Worm (Caenorhabditis elegans) whole organism, L3 larva: ENCODE results near the gene srg-25.

Experiments used
- ama-1 ChIP-seq: fragments of 150-350 bp; optimal IDR thresholded peaks from 2 replicates; lab custom pipeline; 2018
- egl-5 ChIP-seq: fragments of 150-350 bp; optimal IDR thresholded peaks from 2 replicates; lab custom pipeline; 2017; ENCODE audit warnings: missing biosample characterization, missing genetic modification reagents, missing genetic modification characterization, inconsistent platforms
- fkh-2 ChIP-seq: fragments of 150-350 bp; optimal IDR thresholded peaks from 2 replicates; lab custom pipeline; 2014; ENCODE audit warnings: missing biosample characterization, missing genetic modification reagents, missing genetic modification characterization
- fos-1 ChIP-seq: fragments of 150-350 bp; optimal IDR thresholded peaks from 2 replicates; lab custom pipeline; 2014; ENCODE audit warnings: missing biosample characterization, missing genetic modification characterization
- jun-1 ChIP-seq: fragments of 150-350 bp; optimal IDR thresholded peaks from 2 replicates; lab custom pipeline; 2014; ENCODE audit warnings: missing biosample characterization, missing genetic modification reagents, missing genetic modification characterization
- lin-15B ChIP-seq: fragments of 150-350 bp; optimal IDR thresholded peaks from 2 replicates; lab custom pipeline; 2014; ENCODE audit warnings: missing biosample characterization, missing genetic modification characterization
- mdl-1 ChIP-seq: fragments of 150-350 bp; optimal IDR thresholded peaks from 2 replicates; lab custom pipeline; 2014; ENCODE audit warnings: missing biosample characterization, missing genetic modification characterization
- nfya-1 ChIP-seq: sonication (generic microtip); optimal IDR thresholded peaks from 2 replicates; lab custom pipeline; 2017; ENCODE audit warnings: missing genetic modification characterization, mild to moderate bottlenecking, missing compliant biosample characterization, antibody characterized with exemption, moderate library complexity; ENCODE audit not compliant: insufficient read depth
- nhr-76 ChIP-seq: fragments of 150-350 bp; sonication (generic microtip); optimal IDR thresholded peaks from 5 replicates; lab custom pipeline; 2014; ENCODE audit warnings: missing biosample characterization, missing genetic modification characterization
- nhr-77 ChIP-seq: fragments of 150-350 bp; optimal IDR thresholded peaks from 2 replicates; lab custom pipeline; 2014; ENCODE audit warnings: missing biosample characterization, missing genetic modification characterization
- snpc-4 ChIP-seq: fragments of 150-350 bp; optimal IDR thresholded peaks from 2 replicates; lab custom pipeline; 2014; ENCODE audit warnings: missing biosample characterization, missing genetic modification characterization
- tbx-2 ChIP-seq: sonication (generic microtip); optimal IDR thresholded peaks from 2 replicates; lab custom pipeline; 2016; ENCODE audit warnings: mild to moderate bottlenecking, missing genetic modification characterization, missing compliant biosample characterization

DNA sequence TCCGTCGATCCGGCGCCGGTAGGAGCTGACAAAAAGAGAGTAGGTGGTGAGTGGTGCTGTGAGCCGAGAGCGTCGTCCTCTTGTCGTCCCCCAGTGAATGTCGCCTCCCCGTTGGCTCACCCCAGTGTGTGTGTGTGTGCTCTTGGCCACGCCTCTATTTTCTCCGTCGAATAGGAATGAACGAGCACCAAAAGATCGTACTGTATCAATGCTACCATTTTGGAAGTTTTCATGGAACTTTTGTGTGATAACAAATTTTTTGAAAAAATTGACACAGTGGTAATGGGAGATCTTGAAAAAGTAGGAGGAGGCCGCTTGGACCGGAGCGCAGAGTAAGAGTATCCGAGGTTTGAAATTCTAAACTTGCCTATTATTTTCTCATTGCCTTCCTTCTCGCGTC, 25.8 kb downstream of the srg-25 start, which contains the start of gene ceh-34:
- TF ChIP-seq snpc-4 (tag; lab: Kevin White, UChicago) (no peak), mdl-1 (tag; lab: Kevin White, UChicago) (no peak), egl-5 (tag; lab: Kevin White, UChicago) (no peak), nfya-1 (tag; lab: Kevin White, UChicago) (peak; percentile 8), fkh-2 (tag; lab: Kevin White, UChicago) (no peak), lin-15B (tag; lab: Kevin White, UChicago) (no peak), nhr-76 (tag; lab: Kevin White, UChicago) (no peak), nhr-77 (tag; lab: Kevin White, UChicago) (no peak), fos-1 (tag; lab: Kevin White, UChicago) (no peak), jun-1 (tag; lab: Kevin White, UChicago) (no peak), tbx-2 (tag; lab: Kevin White, UChicago) (no peak), ama-1 (lab: Kevin White, UChicago) (no peak)
